Worm (Caenorhabditis elegans) whole organism, young adult: ENCODE results near the gene K08D9.9.

Experiments used
- B0336.3 ChIP-seq: fragments of 200-800 bp; sonication (Bioruptor generic); IDR thresholded peaks from 2 replicates; pipeline ENCODE4 v1.3.6; 2022; ENCODE audit warnings: missing genetic modification characterization, missing compliant biosample characterization
- F22D6.2 ChIP-seq: sonication (generic microtip); optimal IDR thresholded peaks from 2 replicates; lab custom pipeline; 2016; ENCODE audit warnings: mild to moderate bottlenecking, missing genetic modification characterization, missing compliant biosample characterization
- F37B4.10 ChIP-seq: fragments of 200-800 bp; sonication (Bioruptor generic); IDR thresholded peaks from 2 replicates; pipeline ENCODE4 v1.3.6; 2022; ENCODE audit warnings: missing genetic modification characterization, missing compliant biosample characterization
- F39B2.1 ChIP-seq: fragments of 200-800 bp; sonication (Bioruptor generic); IDR thresholded peaks from 2 replicates; pipeline ENCODE4 v1.3.6; 2022; ENCODE audit warnings: missing genetic modification reagents, missing genetic modification characterization, missing compliant biosample characterization
- F55B11.4 ChIP-seq: sonication (generic microtip); optimal IDR thresholded peaks from 2 replicates; lab custom pipeline; 2016; ENCODE audit warnings: missing compliant biosample characterization, missing genetic modification characterization, borderline replicate concordance; ENCODE audit not compliant: insufficient read depth
- Y53F4B.3 ChIP-seq: fragments of 200-800 bp; sonication (Bioruptor generic); IDR thresholded peaks from 2 replicates; pipeline ENCODE4 v1.3.6; 2022; ENCODE audit warnings: missing genetic modification reagents, missing genetic modification characterization, missing compliant biosample characterization
- akir-1 ChIP-seq: fragments of 200-800 bp; sonication (Bioruptor generic); optimal IDR thresholded peaks from 2 replicates; lab custom pipeline; 2018; ENCODE audit warnings: mild to moderate bottlenecking, missing genetic modification characterization, moderate library complexity, missing compliant biosample characterization
- ama-1 ChIP-seq, 3 experiments: fragments of 150-350 bp in 1 of 3; sonication (generic microtip) in 2 of 3; optimal IDR thresholded peaks; 2 replicates each; lab custom pipeline; 2014 to 2018; ENCODE audit warnings: missing biosample characterization in 2 of 3, missing genetic modification characterization in 2 of 3, missing genetic modification reagents in 2 of 3
- aptf-3 ChIP-seq: fragments of 200-800 bp; sonication (Bioruptor generic); IDR thresholded peaks from 2 replicates; pipeline ENCODE4 v1.3.6; 2022; ENCODE audit warnings: missing genetic modification characterization, missing compliant biosample characterization
- athp-1 ChIP-seq: sonication (generic microtip); optimal IDR thresholded peaks from 2 replicates; lab custom pipeline; 2017; ENCODE audit warnings: mild to moderate bottlenecking, missing genetic modification characterization, missing compliant biosample characterization
- bed-2 ChIP-seq: fragments of 200-800 bp; sonication (Bioruptor generic); IDR thresholded peaks from 2 replicates; pipeline ENCODE4 v1.3.6; 2022; ENCODE audit warnings: missing genetic modification reagents, missing genetic modification characterization, missing compliant biosample characterization
- ceh-40 ChIP-seq: fragments of 200-800 bp; sonication (Bioruptor generic); IDR thresholded peaks from 2 replicates; pipeline ENCODE4 v1.3.6; 2022; ENCODE audit warnings: missing genetic modification characterization, missing compliant biosample characterization
- ceh-58 ChIP-seq: fragments of 200-800 bp; sonication (Bioruptor generic); IDR thresholded peaks from 2 replicates; pipeline ENCODE4 v1.3.6; 2022; ENCODE audit warnings: missing genetic modification characterization, missing compliant biosample characterization
- egrh-3 ChIP-seq: fragments of 200-800 bp; sonication (Bioruptor generic); IDR thresholded peaks from 2 replicates; pipeline ENCODE4 v1.3.6; 2022; ENCODE audit warnings: missing genetic modification reagents, missing genetic modification characterization, missing compliant biosample characterization
- ekl-4 ChIP-seq: fragments of 200-800 bp; sonication (Bioruptor generic); IDR thresholded peaks from 2 replicates; pipeline ENCODE4 v1.3.6; 2022; ENCODE audit warnings: missing genetic modification reagents, missing genetic modification characterization, missing compliant biosample characterization
- ets-4 ChIP-seq: fragments of 200-800 bp; sonication (Bioruptor generic); optimal IDR thresholded peaks from 2 replicates; lab custom pipeline; 2018; ENCODE audit warnings: mild to moderate bottlenecking, missing genetic modification characterization, missing compliant biosample characterization
- hmg-1.2 ChIP-seq: fragments of 200-800 bp; sonication (Bioruptor generic); IDR thresholded peaks from 2 replicates; pipeline ENCODE4 v1.3.6; 2022; ENCODE audit warnings: missing genetic modification reagents, missing genetic modification characterization, missing compliant biosample characterization
- hmg-20 ChIP-seq: fragments of 200-800 bp; sonication (Bioruptor generic); IDR thresholded peaks from 2 replicates; pipeline ENCODE4 v1.3.6; 2022; ENCODE audit warnings: missing genetic modification reagents, missing genetic modification characterization, missing compliant biosample characterization
- hrde-1 ChIP-seq: sonication (generic microtip); optimal IDR thresholded peaks from 2 replicates; lab custom pipeline; 2016; ENCODE audit warnings: missing genetic modification characterization, mild to moderate bottlenecking, missing compliant biosample characterization, moderate library complexity, missing genotype, missing genetic modification reagents, borderline replicate concordance
- lag-1 ChIP-seq: fragments of 200-800 bp; sonication (Bioruptor generic); IDR thresholded peaks from 2 replicates; pipeline ENCODE4 v1.3.6; 2022; ENCODE audit warnings: missing genetic modification reagents, missing genetic modification characterization, missing compliant biosample characterization
- lin-26 ChIP-seq: fragments of 200-800 bp; sonication (Bioruptor generic); IDR thresholded peaks from 2 replicates; pipeline ENCODE4 v1.3.6; 2022; ENCODE audit warnings: missing genetic modification reagents, missing genetic modification characterization, missing compliant biosample characterization
- lsl-1 ChIP-seq: fragments of 200-800 bp; sonication (Bioruptor generic); optimal IDR thresholded peaks from 2 replicates; lab custom pipeline; 2018; ENCODE audit warnings: mild to moderate bottlenecking, missing genetic modification characterization, moderate library complexity, missing compliant biosample characterization
- madf-3 ChIP-seq: fragments of 200-800 bp; sonication (Bioruptor generic); IDR thresholded peaks from 2 replicates; pipeline ENCODE4 v1.3.6; 2022; ENCODE audit warnings: missing genetic modification reagents, missing genetic modification characterization, missing compliant biosample characterization
- mcd-1 ChIP-seq: fragments of 200-800 bp; sonication (Bioruptor generic); IDR thresholded peaks from 2 replicates; pipeline ENCODE4 v1.3.6; 2022; ENCODE audit warnings: missing genetic modification reagents, missing genetic modification characterization, missing compliant biosample characterization
- nhr-120 ChIP-seq: fragments of 200-800 bp; sonication (Bioruptor generic); IDR thresholded peaks from 2 replicates; pipeline ENCODE4 v1.3.6; 2022; ENCODE audit warnings: missing genetic modification characterization, missing compliant biosample characterization
- nhr-27 ChIP-seq: fragments of 200-800 bp; sonication (Bioruptor generic); optimal IDR thresholded peaks from 2 replicates; lab custom pipeline; 2018; ENCODE audit warnings: mild to moderate bottlenecking, missing genetic modification characterization, moderate library complexity, missing compliant biosample characterization
- nhr-80 ChIP-seq: sonication (generic microtip); optimal IDR thresholded peaks from 2 replicates; lab custom pipeline; 2016; ENCODE audit warnings: missing genetic modification characterization, missing compliant biosample characterization
- pha-4 ChIP-seq: fragments of 150-350 bp; sonication (generic microtip); optimal IDR thresholded peaks from 2 replicates; lab custom pipeline; 2014; ENCODE audit warnings: missing biosample characterization, missing genetic modification reagents, missing genetic modification characterization
- rpc-1 ChIP-seq, 2 experiments: fragments of 150-350 bp in 1 of 2; sonication (generic microtip) in 1 of 2; optimal IDR thresholded peaks; 2 replicates each; lab custom pipeline; 2014 to 2018; ENCODE audit warnings: missing biosample characterization in 1 of 2, missing genetic modification characterization in 1 of 2, missing genetic modification reagents in 1 of 2, missing genotype in 1 of 2
- sdz-38 ChIP-seq: sonication (generic microtip); optimal IDR thresholded peaks from 2 replicates; lab custom pipeline; 2016; ENCODE audit warnings: missing genotype, missing genetic modification characterization, missing compliant biosample characterization
- snpc-4 ChIP-seq, 5 experiments: fragments of 150-350 bp in 1 of 5; sonication (generic microtip) in 4 of 5; optimal IDR thresholded peaks; 2 replicates each; lab custom pipeline; 2014 to 2018; ENCODE audit warnings: missing genetic modification characterization in 5 of 5, missing biosample characterization in 3 of 5, antibody characterized with exemption in 2 of 5, mild to moderate bottlenecking in 2 of 5, missing compliant biosample characterization in 2 of 5, missing genotype in 2 of 5, moderate library complexity in 2 of 5, missing genetic modification reagents in 1 of 5
- unc-130 ChIP-seq: sonication (generic microtip); optimal IDR thresholded peaks from 2 replicates; lab custom pipeline; 2016; ENCODE audit warnings: missing genetic modification reagents, missing genetic modification characterization, missing compliant biosample characterization
- xnd-1 ChIP-seq: sonication (generic microtip); optimal IDR thresholded peaks from 2 replicates; lab custom pipeline; 2016; ENCODE audit warnings: missing genotype, missing genetic modification reagents, missing genetic modification characterization, missing compliant biosample characterization
- ztf-26 ChIP-seq: sonication (generic microtip); optimal IDR thresholded peaks from 2 replicates; lab custom pipeline; 2017; ENCODE audit warnings: missing genetic modification characterization, missing compliant biosample characterization
- ztf-28 ChIP-seq: fragments of 200-800 bp; sonication (Bioruptor generic); IDR thresholded peaks from 2 replicates; pipeline ENCODE4 v1.3.6; 2022; ENCODE audit warnings: missing genetic modification reagents, missing genetic modification characterization, missing compliant biosample characterization
- ztf-6 ChIP-seq: fragments of 200-800 bp; sonication (Bioruptor generic); IDR thresholded peaks from 2 replicates; pipeline ENCODE4 v1.3.6; 2022; ENCODE audit warnings: missing genetic modification reagents, missing genetic modification characterization, missing compliant biosample characterization

K08D9.9 gene

ce11 chrV:3256051-3256450 lies 19.5 kb upstream of the K08D9.9 start, which contains the start of gene srt-63:
Gene srt-63 (minus strand): TSS chrV:3256151.
- no peak for TF ChIP-seq lag-1 (GFP tag; lab: Robert Waterston, UW)
- no peak for TF ChIP-seq F37B4.10 (GFP tag; lab: Robert Waterston, UW)
- TF ChIP-seq rpc-1 (optimal IDR thresholded peaks at IDR 0.05; lab: Kevin White, UChicago): no peak
- TF ChIP-seq rpc-1 (tag; optimal IDR thresholded peaks at IDR 0.05; lab: Kevin White, UChicago): no peak
- TF ChIP-seq hmg-1.2 (GFP tag; lab: Robert Waterston, UW): no peak

ce11 chrV:3250153-3250552 lies 13.6 kb upstream of the K08D9.9 start, which contains the start of gene T28A11.13:
Gene T28A11.13 (minus strand): TSS chrV:3250253.
- no peak for TF ChIP-seq B0336.3
- TF ChIP-seq nhr-80 (tag; lab: Kevin White, UChicago): no peak
- no peak for TF ChIP-seq ets-4 (GFP tag; lab: Kevin White, UChicago)
- TF ChIP-seq hrde-1: no peak
- TF ChIP-seq Y53F4B.3: no peak
- no peak for TF ChIP-seq xnd-1
- no peak for TF ChIP-seq athp-1 (tag; lab: Kevin White, UChicago)
- TF ChIP-seq madf-3 (GFP tag; lab: Robert Waterston, UW): no peak
- no peak for TF ChIP-seq aptf-3 (GFP tag; lab: Robert Waterston, UW)
- no peak for TF ChIP-seq hmg-20
- TF ChIP-seq F55B11.4: no peak
- TF ChIP-seq F39B2.1 (GFP tag; lab: Robert Waterston, UW): no peak
- no peak for TF ChIP-seq bed-2 (GFP tag; lab: Robert Waterston, UW)
- no peak for TF ChIP-seq ztf-26 (tag; lab: Kevin White, UChicago)
- no peak for TF ChIP-seq unc-130 (GFP tag; lab: Kevin White, UChicago)
- no peak for TF ChIP-seq lsl-1 (GFP tag; lab: Kevin White, UChicago)
- TF ChIP-seq akir-1 (GFP tag; lab: Kevin White, UChicago): no peak
- no peak for TF ChIP-seq F22D6.2 (tag; lab: Kevin White, UChicago)
- TF ChIP-seq sdz-38: no peak
- no peak for TF ChIP-seq ztf-28 (GFP tag; lab: Robert Waterston, UW)

DNA sequence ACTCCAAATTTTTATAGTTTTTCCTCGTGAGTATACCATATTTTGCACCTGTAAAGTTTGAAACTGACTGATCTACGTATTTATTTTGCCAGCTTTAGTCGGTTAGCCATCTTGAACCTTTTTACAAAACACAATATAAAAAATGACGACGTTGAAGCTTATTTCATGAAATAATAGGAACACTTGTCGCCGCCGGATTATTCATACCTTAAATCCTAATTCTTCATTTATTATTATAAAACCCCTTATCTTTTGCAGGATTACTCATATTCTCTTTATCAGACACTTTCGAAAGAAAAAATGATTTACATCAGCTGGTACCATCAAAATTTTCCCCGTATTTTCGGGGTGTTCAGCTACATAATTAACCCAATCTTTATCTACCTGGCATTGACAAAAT lies 11.0 kb upstream of the K08D9.9 start, which contains the start of gene srj-8:
Gene srj-8 (plus strand): TSS at position 301 of the 400 bp plus-strand sequence.
- TF ChIP-seq xnd-1 (no peak), mcd-1 (no peak), ekl-4 (GFP tag; lab: Robert Waterston, UW) (no peak), ztf-28 (GFP tag; lab: Robert Waterston, UW) (no peak), ama-1 (optimal IDR thresholded peaks at IDR 0.05; lab: Kevin White, UChicago) (no peak), ama-1 (GFP tag; optimal IDR thresholded peaks at IDR 0.05; lab: Kevin White, UChicago) (no peak), nhr-120 (no peak), egrh-3 (GFP tag; lab: Robert Waterston, UW) (no peak), ztf-6 (GFP tag; lab: Robert Waterston, UW) (no peak), ceh-58 (GFP tag; lab: Robert Waterston, UW) (no peak), snpc-4 (GFP tag; optimal IDR thresholded peaks at IDR 0.05; lab: Kevin White, UChicago) (no peak), snpc-4 (tag; optimal IDR thresholded peaks at IDR 0.05; lab: Kevin White, UChicago) (no peak), aptf-3 (GFP tag; lab: Robert Waterston, UW) (no peak), nhr-27 (tag; lab: Kevin White, UChicago) (no peak), B0336.3 (no peak), ceh-40 (GFP tag; lab: Robert Waterston, UW) (no peak), lin-26 (GFP tag; lab: Robert Waterston, UW) (no peak), pha-4 (no peak)
